Fruit fly (Drosophila melanogaster) ovary, adult (tissue): ENCODE data around the gene Rim2.

Source experiments
- CG17801 ChIP-seq: fragments of 200-800 bp; optimal IDR thresholded peaks from 2 replicates; lab custom pipeline; 2019; ENCODE audit warnings: missing biosample characterization, mild to moderate bottlenecking, missing genetic modification characterization, moderate library complexity; ENCODE audit not compliant: partially characterized antibody

Rim2 gene

DNA sequence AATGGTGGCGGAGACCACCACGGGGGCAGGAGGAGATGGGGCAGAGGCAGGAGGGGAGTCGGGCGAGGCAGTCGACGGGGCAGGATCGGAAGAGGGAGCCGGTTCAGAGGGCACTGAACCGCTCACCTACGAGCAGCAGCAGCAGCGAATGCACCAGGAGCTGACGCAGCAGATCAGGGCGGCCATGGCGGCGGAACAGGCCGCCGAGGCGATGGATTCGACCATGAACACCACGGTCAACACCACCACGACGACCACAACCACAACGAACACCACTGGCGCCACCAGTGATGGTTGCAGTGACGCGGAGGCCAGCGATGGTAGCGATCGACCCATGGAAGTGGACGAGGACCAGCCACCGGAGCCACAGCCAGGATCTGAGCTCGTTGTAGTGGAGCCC, 27.9 kb downstream of the Rim2 start:
- TF ChIP-seq CG17801 (GFP tag; lab: Kevin White, UChicago): no peak

DNA sequence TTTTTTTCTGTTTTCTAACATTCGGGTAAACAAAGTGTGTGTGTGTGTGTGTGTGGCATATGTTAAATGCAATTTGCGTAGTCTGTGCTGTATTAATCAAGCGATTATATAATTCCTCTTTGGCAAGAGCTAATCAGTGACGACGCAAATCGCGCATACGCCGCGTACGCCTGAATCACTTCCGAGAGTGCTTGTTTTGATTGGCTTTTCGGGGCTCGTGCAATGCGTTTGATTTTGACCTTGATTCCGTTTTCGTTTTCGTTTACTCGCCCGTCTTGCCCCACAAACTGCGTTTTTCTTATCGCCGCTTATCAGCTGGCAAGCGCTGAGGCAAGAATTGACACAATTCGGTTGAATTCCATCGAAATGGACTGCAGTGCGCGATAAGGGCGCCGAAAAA, 31.3 kb downstream of the Rim2 start:
- TF ChIP-seq CG17801 (GFP tag; lab: Kevin White, UChicago): no peak

DNA sequence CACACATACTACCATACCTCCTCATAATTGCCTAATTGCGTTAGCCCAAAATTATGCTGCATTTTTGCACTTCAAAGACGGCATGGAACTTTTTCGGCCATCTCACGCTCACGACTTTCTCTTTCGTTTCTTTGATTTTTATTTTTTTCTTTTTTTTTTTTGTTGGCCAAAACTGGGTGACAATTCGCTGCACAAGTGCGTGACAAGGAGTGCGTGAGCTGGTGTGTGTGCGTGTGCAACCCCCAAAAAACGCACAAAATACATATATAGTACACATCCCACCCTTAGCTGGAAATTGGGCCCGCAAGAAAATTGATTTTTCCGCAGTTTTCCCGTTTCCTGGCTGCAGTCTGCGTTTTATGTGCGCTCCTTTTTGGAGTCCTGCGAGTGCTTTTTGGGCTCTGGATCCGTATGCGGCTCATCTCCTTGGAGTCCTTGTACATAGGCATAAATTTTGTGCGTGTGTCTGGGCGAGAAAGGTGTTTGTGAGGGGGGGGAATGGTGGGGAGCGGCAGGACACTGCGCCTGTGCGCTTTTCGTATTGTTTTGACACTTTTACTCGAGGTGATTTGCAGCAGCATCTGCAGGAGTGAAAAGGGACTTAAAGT, 52.0 kb downstream of the Rim2 start:
- TF ChIP-seq CG17801 (GFP tag; lab: Kevin White, UChicago): no peak

DNA sequence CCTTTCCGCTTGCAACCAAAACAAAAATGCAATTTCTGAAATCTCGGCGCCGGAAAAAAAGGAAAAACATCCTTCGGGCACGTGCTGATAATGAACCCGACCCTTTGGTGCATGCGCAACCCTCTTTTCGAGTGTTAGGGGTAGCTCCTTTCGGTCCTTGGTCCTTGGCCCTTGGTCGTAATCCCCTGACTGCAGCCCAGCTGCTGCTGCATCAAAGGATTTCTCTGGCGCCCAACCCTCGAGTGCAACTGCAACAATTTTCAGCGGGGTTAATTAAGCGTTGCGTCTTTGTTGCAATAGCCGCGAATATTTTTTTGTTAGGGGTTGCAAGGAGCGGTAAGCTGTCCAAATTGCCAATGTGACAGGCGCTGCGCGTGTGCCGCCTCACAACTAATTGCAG, 53.8 kb downstream of the Rim2 start:
- TF ChIP-seq CG17801 (GFP tag; lab: Kevin White, UChicago): no peak

dm6 chr2L:1669316-1670027, 54.7 kb downstream of the Rim2 start:
- peak; percentile 6 for TF ChIP-seq CG17801 (GFP tag; lab: Kevin White, UChicago)

dm6 chr2L:1668616-1669020, 55.6 kb downstream of the Rim2 start:
- TF ChIP-seq CG17801 (GFP tag; lab: Kevin White, UChicago): no peak

dm6 chr2L:1667483-1667882, 56.7 kb downstream of the Rim2 start:
- no peak for TF ChIP-seq CG17801 (GFP tag; lab: Kevin White, UChicago)

DNA sequence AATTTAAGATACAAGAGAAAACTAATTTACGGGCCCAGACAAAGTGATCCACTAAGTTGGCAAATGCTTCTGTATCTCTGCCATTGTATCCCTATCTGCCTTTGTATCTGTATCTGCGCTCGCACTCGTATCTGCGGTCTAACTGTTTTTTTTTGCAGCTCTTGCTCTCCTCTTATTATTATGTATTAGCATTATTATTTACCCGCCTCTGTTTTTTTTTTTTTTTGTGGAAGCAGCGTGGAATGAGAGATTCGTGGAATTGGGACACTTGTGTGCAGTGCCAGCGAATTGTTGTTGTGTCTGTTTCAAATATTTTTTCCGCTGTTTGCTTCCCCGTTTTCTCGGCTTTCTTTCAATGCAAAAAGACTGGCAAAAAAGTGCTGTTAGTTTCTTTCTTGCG, 57.4 kb downstream of the Rim2 start:
- TF ChIP-seq CG17801 (GFP tag; lab: Kevin White, UChicago): no peak
